Worm (Caenorhabditis elegans) whole organism, young adult: ENCODE measurements around the gene nspb-5.

Source experiments
- F57A8.1 ChIP-seq: fragments of 200-800 bp; sonication (Bioruptor generic); optimal IDR thresholded peaks from 2 replicates; lab custom pipeline; 2018; ENCODE audit warnings: mild to moderate bottlenecking, missing genetic modification characterization, moderate library complexity, missing compliant biosample characterization
- ama-1 ChIP-seq, 3 experiments: fragments of 150-350 bp in 1 of 3; sonication (generic microtip) in 2 of 3; optimal IDR thresholded peaks; 2 replicates each; lab custom pipeline; 2014 to 2018; ENCODE audit warnings: missing biosample characterization in 2 of 3, missing genetic modification characterization in 2 of 3, missing genetic modification reagents in 2 of 3
- attf-5 ChIP-seq: fragments of 200-800 bp; sonication (Bioruptor generic); optimal IDR thresholded peaks from 2 replicates; lab custom pipeline; 2018; ENCODE audit warnings: mild to moderate bottlenecking, missing genetic modification characterization, missing compliant biosample characterization
- dpl-1 ChIP-seq: fragments of 150-350 bp; optimal IDR thresholded peaks from 2 replicates; lab custom pipeline; 2014; ENCODE audit warnings: missing biosample characterization, missing genetic modification reagents, missing genetic modification characterization
- lsy-27 ChIP-seq: sonication (generic microtip); optimal IDR thresholded peaks from 2 replicates; lab custom pipeline; 2017; ENCODE audit warnings: missing genetic modification characterization, mild to moderate bottlenecking, missing compliant biosample characterization, antibody characterized with exemption, missing genotype, borderline replicate concordance; ENCODE audit not compliant: insufficient read depth
- nfya-1 ChIP-seq: sonication (generic microtip); optimal IDR thresholded peaks from 2 replicates; lab custom pipeline; 2017; ENCODE audit warnings: antibody characterized with exemption, missing compliant biosample characterization, missing genetic modification characterization, borderline replicate concordance; ENCODE audit not compliant: insufficient read depth
- rpc-1 ChIP-seq, 2 experiments: fragments of 150-350 bp in 1 of 2; sonication (generic microtip) in 1 of 2; optimal IDR thresholded peaks; 2 replicates each; lab custom pipeline; 2014 to 2018; ENCODE audit warnings: missing biosample characterization in 1 of 2, missing genetic modification characterization in 1 of 2, missing genetic modification reagents in 1 of 2, missing genotype in 1 of 2
- snpc-1.3 ChIP-seq: sonication (generic microtip); optimal IDR thresholded peaks from 2 replicates; lab custom pipeline; 2017; ENCODE audit warnings: missing genetic modification characterization, mild to moderate bottlenecking, missing compliant biosample characterization, antibody characterized with exemption, moderate library complexity, missing genotype, missing genetic modification reagents; ENCODE audit not compliant: insufficient read depth
- sptf-2 ChIP-seq: fragments of 200-800 bp; sonication (Bioruptor generic); optimal IDR thresholded peaks from 2 replicates; lab custom pipeline; 2018; ENCODE audit warnings: mild to moderate bottlenecking, missing genetic modification characterization, missing compliant biosample characterization
- tbp1 ChIP-seq: fragments of 200-800 bp; sonication (Bioruptor generic); optimal IDR thresholded peaks from 2 replicates; lab custom pipeline; 2018; ENCODE audit warnings: mild to moderate bottlenecking, missing genetic modification characterization, missing compliant biosample characterization

ce11 chrIV:6602376-6602775 lies 3.5 kb downstream of the nspb-5 start, which contains the start of gene F15B10.3:
- no peak for TF ChIP-seq F57A8.1 (GFP tag; lab: Kevin White, UChicago)
- TF ChIP-seq lsy-27 (tag; lab: Kevin White, UChicago) = no peak
- no peak for TF ChIP-seq rpc-1 (optimal IDR thresholded peaks at IDR 0.05; lab: Kevin White, UChicago)
- no peak for TF ChIP-seq rpc-1 (tag; optimal IDR thresholded peaks at IDR 0.05; lab: Kevin White, UChicago)
- no peak for TF ChIP-seq tbp1 (GFP tag; lab: Kevin White, UChicago)
- no peak for TF ChIP-seq nfya-1 (tag; lab: Kevin White, UChicago)
- TF ChIP-seq ama-1 (optimal IDR thresholded peaks at IDR 0.05; lab: Kevin White, UChicago) = no peak
- no peak for TF ChIP-seq ama-1 (GFP tag; optimal IDR thresholded peaks at IDR 0.05; lab: Kevin White, UChicago)
- no peak for TF ChIP-seq dpl-1 (GFP tag; lab: Kevin White, UChicago)
- TF ChIP-seq sptf-2 (GFP tag; lab: Kevin White, UChicago) = no peak
- TF ChIP-seq attf-5 = no peak
- TF ChIP-seq snpc-1.3 (tag; lab: Kevin White, UChicago) = no peak
